Worm (Caenorhabditis elegans): ENCODE results near the gene asg-2.
A peak's percentile ranks its signal among the peaks of the same experiment; 100 is the strongest.

asg-2 gene

ce11 chrX:6840670-6841308 lies at the start of gene asg-2, which contains the start of gene glr-6 (continued):
- TF ChIP-seq nhr-42 (GFP tag; IDR thresholded peaks at IDR 0.05) (no peak), Y105C5A.15 (GFP tag; IDR thresholded peaks at IDR 0.05) (no peak), spr-3 (GFP tag; optimal IDR thresholded peaks at IDR 0.05) (no peak), skn-1 (tag; optimal IDR thresholded peaks at IDR 0.05) (no peak), zag-1 (tag; optimal IDR thresholded peaks at IDR 0.05) (no peak)

- TF ChIP-seq aha-1 (tag) (peak; percentile 95), mes-2 (tag; optimal IDR thresholded peaks at IDR 0.05; ENCODE audit: poor library complexity, severe bottlenecking) (no peak), mep-1 (tag; optimal IDR thresholded peaks at IDR 0.05) (peak; percentile 74), snpc-1.2 (GFP tag; IDR thresholded peaks at IDR 0.05) (no peak), attf-4 (tag; optimal IDR thresholded peaks at IDR 0.05) (no peak), ZK337.2 (GFP tag; IDR thresholded peaks at IDR 0.05) (no peak), rbr-2 (tag; optimal IDR thresholded peaks at IDR 0.05) (no peak), zfp-3 (GFP tag; conservative IDR thresholded peaks at IDR 0.05) (peak; percentile 77; the same call in 1 of the 2 replicates), lin-13 (GFP tag; optimal IDR thresholded peaks at IDR 0.05) (no peak), hif-1 (tag; optimal IDR thresholded peaks at IDR 0.05) (no peak), madf-5 (GFP tag; IDR thresholded peaks at IDR 0.05) (no peak), dmd-6 (GFP tag; IDR thresholded peaks at IDR 0.05) (peak; percentile 50), dve-1 (tag; optimal IDR thresholded peaks at IDR 0.05; ENCODE audit: insufficient read depth) (peak; percentile 80), ceh-20 (GFP tag; IDR thresholded peaks at IDR 0.05) (no peak), zip-11 (GFP tag; IDR thresholded peaks at IDR 0.05) (no peak), nhr-77 (tag; optimal IDR thresholded peaks at IDR 0.05) (peak; percentile 75), nhr-102 (tag; optimal IDR thresholded peaks at IDR 0.05) (peak; percentile 25), nhr-10 (tag; optimal IDR thresholded peaks at IDR 0.05) (peak; percentile 83), daf-19 (GFP tag; conservative IDR thresholded peaks at IDR 0.05) (no peak), nhr-25 (tag; optimal IDR thresholded peaks at IDR 0.05; ENCODE audit: borderline replicate concordance, insufficient read depth) (no peak), pqm-1 (tag; optimal IDR thresholded peaks at IDR 0.05) (peak; percentile 56), hlh-30 (tag; optimal IDR thresholded peaks at IDR 0.05; ENCODE audit: insufficient read depth) (no peak), Y75B8A.6 (GFP tag; IDR thresholded peaks at IDR 0.05) (no peak), lim-7 (GFP tag; IDR thresholded peaks at IDR 0.05) (no peak), sdz-12 (GFP tag; optimal IDR thresholded peaks at IDR 0.05) (no peak), ceh-62 (tag; optimal IDR thresholded peaks at IDR 0.05) (no peak), zip-2 (tag; optimal IDR thresholded peaks at IDR 0.05) (no peak), ama-1 (optimal IDR thresholded peaks at IDR 0.05) (no peak), T20F7.1 (GFP tag; optimal IDR thresholded peaks at IDR 0.05) (peak; percentile 23), nhr-76 (tag; optimal IDR thresholded peaks at IDR 0.05) (no peak), vab-7 (GFP tag; IDR thresholded peaks at IDR 0.05) (no peak), lin-38 (GFP tag; IDR thresholded peaks at IDR 0.05) (peak; percentile 26; the same call in 1 of the 2 replicates), spr-3 (GFP tag; optimal IDR thresholded peaks at IDR 0.05) (no peak), pha-4 (GFP tag; IDR thresholded peaks at IDR 0.05) (peak; percentile 65), pha-4 (tag; optimal IDR thresholded peaks at IDR 0.05) (no peak), T26A8.4 (GFP tag; IDR thresholded peaks at IDR 0.05) (peak; percentile 45; the same call in 1 of the 2 replicates), aly-2 (tag; optimal IDR thresholded peaks at IDR 0.05) (no peak), nhr-42 (GFP tag; IDR thresholded peaks at IDR 0.05) (no peak), Y5F2A.4 (GFP tag; optimal IDR thresholded peaks at IDR 0.05) (no peak), unc-39 (tag; optimal IDR thresholded peaks at IDR 0.05) (no peak), F10B5.3 (tag; optimal IDR thresholded peaks at IDR 0.05) (no peak), hlh-11 (tag; optimal IDR thresholded peaks at IDR 0.05) (peak; percentile 65), nhr-11 (tag; optimal IDR thresholded peaks at IDR 0.05) (no peak), php-3 (GFP tag; IDR thresholded peaks at IDR 0.05) (peak; percentile 64; the same call in 1 of the 2 replicates), nhr-48 (tag; optimal IDR thresholded peaks at IDR 0.05) (no peak)
These were observed 48.6 kb upstream of the asg-2 start for ce11 chrX:6792281-6793003.
